Fruit fly (Drosophila melanogaster) whole organism, pupa: ENCODE data around the gene CG14100.
A peak's percentile ranks its signal among the peaks of the same experiment; 100 is the strongest.

Experiments used
- CG10348 ChIP-seq: fragments of 200-800 bp; sonication (Bioruptor generic); IDR thresholded peaks from 2 replicates; pipeline ENCODE4 v1.3.6; 2022; ENCODE audit warnings: missing biosample characterization, missing genetic modification characterization
- CG12605 ChIP-seq: fragments of 200-800 bp; sonication (Bioruptor generic); IDR thresholded peaks from 2 replicates; pipeline ENCODE4 v1.3.6; 2022; ENCODE audit warnings: missing biosample characterization, missing genetic modification characterization
- CG13204 ChIP-seq: fragments of 200-800 bp; sonication (Bioruptor generic); optimal IDR thresholded peaks from 2 replicates; lab custom pipeline; 2018; ENCODE audit warnings: missing biosample characterization, mild to moderate bottlenecking, missing genetic modification characterization, moderate library complexity
- CG14655 ChIP-seq: fragments of 200-800 bp; sonication (Bioruptor generic); optimal IDR thresholded peaks from 3 replicates; lab custom pipeline; 2017; ENCODE audit warnings: mild to moderate bottlenecking, missing biosample characterization, missing genetic modification reagents, missing genetic modification characterization
- CG15710 ChIP-seq: fragments of 200-800 bp; sonication (Bioruptor generic); optimal IDR thresholded peaks from 2 replicates; lab custom pipeline; 2018; ENCODE audit warnings: missing biosample characterization, mild to moderate bottlenecking, missing genetic modification characterization, moderate library complexity
- CG17806 ChIP-seq: fragments of 200-800 bp; sonication (Bioruptor generic); optimal IDR thresholded peaks from 2 replicates; lab custom pipeline; 2018; ENCODE audit warnings: missing biosample characterization, mild to moderate bottlenecking, missing genetic modification characterization, moderate library complexity
- CG32121 ChIP-seq: fragments of 200-800 bp; sonication (Bioruptor generic); IDR thresholded peaks from 2 replicates; pipeline ENCODE4 v1.3.6; 2022; ENCODE audit warnings: missing biosample characterization, missing genetic modification characterization
- CG34367 ChIP-seq: fragments of 200-800 bp; sonication (Bioruptor generic); optimal IDR thresholded peaks from 2 replicates; lab custom pipeline; 2018; ENCODE audit warnings: missing biosample characterization, mild to moderate bottlenecking, missing genetic modification characterization
- CG4496 ChIP-seq: fragments of 200-800 bp; sonication (Bioruptor generic); IDR thresholded peaks from 3 replicates; pipeline ENCODE4 v1.3.6; 2022; ENCODE audit warnings: missing biosample characterization, missing genetic modification characterization
- CG8159 ChIP-seq: fragments of 200-800 bp; sonication (Bioruptor generic); optimal IDR thresholded peaks from 3 replicates; lab custom pipeline; 2018; ENCODE audit warnings: missing biosample characterization, mild to moderate bottlenecking, missing genetic modification characterization, moderate library complexity
- CG8301 ChIP-seq: fragments of 200-800 bp; sonication (Bioruptor generic); optimal IDR thresholded peaks from 2 replicates; lab custom pipeline; 2018; ENCODE audit warnings: missing biosample characterization, mild to moderate bottlenecking, missing genetic modification characterization
- D1 ChIP-seq: fragments of 200-800 bp; sonication (Bioruptor generic); optimal IDR thresholded peaks from 2 replicates; lab custom pipeline; 2018; ENCODE audit warnings: missing biosample characterization, mild to moderate bottlenecking, missing genetic modification characterization, moderate library complexity
- EcR ChIP-seq: fragments of 200-800 bp; sonication (Bioruptor generic); optimal IDR thresholded peaks from 3 replicates; lab custom pipeline; 2019; ENCODE audit warnings: missing biosample characterization, missing genetic modification characterization, mild to moderate bottlenecking, moderate library complexity, missing genetic modification reagents
- Ets98B ChIP-seq: fragments of 200-800 bp; sonication (Bioruptor generic); IDR thresholded peaks from 2 replicates; pipeline ENCODE4 v1.3.6; 2022; ENCODE audit warnings: missing biosample characterization, missing genetic modification characterization
- Pif1B ChIP-seq: fragments of 200-800 bp; sonication (Bioruptor generic); optimal IDR thresholded peaks from 3 replicates; lab custom pipeline; 2016; ENCODE audit warnings: missing biosample characterization, missing genetic modification characterization
- Snoo ChIP-seq: fragments of 200-800 bp; sonication (Bioruptor generic); optimal IDR thresholded peaks from 3 replicates; lab custom pipeline; 2017; ENCODE audit warnings: missing biosample characterization, mild to moderate bottlenecking, missing genetic modification characterization, inconsistent platforms
- fd96Ca ChIP-seq: fragments of 200-800 bp; sonication (Bioruptor generic); IDR thresholded peaks from 3 replicates; pipeline ENCODE4 v1.3.6; 2022; ENCODE audit warnings: missing biosample characterization, missing genetic modification characterization
- gl ChIP-seq: fragments of 200-800 bp; sonication (Bioruptor generic); optimal IDR thresholded peaks from 2 replicates; lab custom pipeline; 2018; ENCODE audit warnings: missing biosample characterization, mild to moderate bottlenecking, missing genetic modification characterization
- rn ChIP-seq: fragments of 200-800 bp; sonication (Bioruptor generic); IDR thresholded peaks from 2 replicates; pipeline ENCODE4 v1.3.6; 2022; ENCODE audit warnings: missing biosample characterization, missing genetic modification characterization

Gene CG14100

DNA sequence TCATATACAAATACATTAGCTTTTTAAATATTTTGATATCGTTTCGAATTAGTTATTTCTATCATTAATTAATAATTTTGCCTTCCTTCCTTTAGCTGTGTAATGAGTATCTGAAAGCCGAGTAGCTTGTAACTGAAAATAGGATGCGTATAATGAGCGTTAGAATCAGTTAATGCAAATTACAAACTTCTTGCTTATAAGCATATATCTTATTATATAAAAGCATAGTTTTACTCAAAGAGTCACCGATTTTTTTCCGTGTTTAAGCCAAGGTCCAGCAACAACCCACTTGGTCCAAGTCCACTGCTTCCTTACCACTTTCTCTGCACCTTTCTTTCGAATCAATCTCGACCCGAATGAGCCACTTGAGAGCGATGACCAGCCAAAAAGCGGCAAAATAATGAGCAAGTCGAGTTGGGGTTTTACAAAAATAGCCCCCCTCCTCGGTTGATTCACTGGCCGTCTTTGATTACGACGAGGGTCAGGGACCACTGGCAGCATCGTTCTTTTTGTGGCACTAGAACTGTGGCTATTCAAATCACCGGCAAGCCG lies 34.3 kb downstream of the CG14100 start:
- TF ChIP-seq EcR (peak; percentile 48), fd96Ca (GFP tag; lab: Robert Waterston, UW) (no peak), CG8301 (tag; lab: Kevin White, UChicago) (no peak), CG32121 (GFP tag; lab: Robert Waterston, UW) (no peak), CG8159 (tag; lab: Kevin White, UChicago) (no peak), rn (no peak)
- TF ChIP-seq, all 21 proteins: peak for 1

DNA sequence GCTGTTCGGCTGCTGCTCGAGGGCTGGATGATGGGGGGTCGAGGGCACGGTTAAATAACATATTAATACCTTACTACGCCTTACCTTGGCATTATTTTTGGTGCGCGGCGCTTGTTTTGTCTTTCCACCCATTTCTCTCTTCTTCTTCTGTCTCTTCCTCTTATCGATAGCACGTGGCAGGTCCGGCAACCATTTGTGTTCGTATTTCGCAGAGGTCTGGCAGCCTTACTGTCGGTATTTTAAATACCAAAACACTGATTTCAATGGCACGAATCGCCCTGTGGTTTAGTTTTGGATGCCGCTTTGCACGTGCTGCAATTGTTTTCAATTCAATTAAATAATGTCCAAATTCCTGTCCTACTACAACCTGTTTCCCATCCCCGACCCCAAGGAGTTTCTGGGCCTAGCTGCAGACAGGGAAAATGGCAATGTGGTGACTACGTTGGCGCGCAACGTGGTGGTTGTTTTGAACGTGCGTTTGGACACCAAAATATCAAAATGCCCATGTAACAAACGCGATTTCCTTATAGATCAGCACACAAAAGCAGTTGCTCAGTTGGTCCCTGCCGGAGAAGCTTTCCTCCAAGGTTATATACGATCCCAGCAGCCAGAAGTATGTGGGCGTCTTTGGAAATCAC lies 38.1 kb downstream of the CG14100 start, which contains the start of the genes Ltn1 and CG9300:
TSS of gene Ltn1 (minus strand) at position 155 of the 638 bp plus-strand sequence.
TSS of gene CG9300 (plus strand) at position 285 of the 638 bp plus-strand sequence.
- TF ChIP-seq CG10348 (GFP tag; lab: Robert Waterston, UW) (no peak), gl (tag; lab: Kevin White, UChicago) (no peak), CG8159 (tag; lab: Kevin White, UChicago) (no peak), CG4496 (GFP tag; lab: Robert Waterston, UW) (0 out of 3 replicates have a peak, but pooled peaks have one; percentile 11), rn (no peak), CG32121 (GFP tag; lab: Robert Waterston, UW) (peak; percentile 31; the same call in 1 of the 2 replicates), CG15710 (no peak), D1 (no peak), Pif1B (no peak), Ets98B (GFP tag; lab: Robert Waterston, UW) (peak; percentile 17; the same call in 1 of the 2 replicates), CG13204 (no peak)
- TF ChIP-seq, all 21 proteins: peak for 3

DNA sequence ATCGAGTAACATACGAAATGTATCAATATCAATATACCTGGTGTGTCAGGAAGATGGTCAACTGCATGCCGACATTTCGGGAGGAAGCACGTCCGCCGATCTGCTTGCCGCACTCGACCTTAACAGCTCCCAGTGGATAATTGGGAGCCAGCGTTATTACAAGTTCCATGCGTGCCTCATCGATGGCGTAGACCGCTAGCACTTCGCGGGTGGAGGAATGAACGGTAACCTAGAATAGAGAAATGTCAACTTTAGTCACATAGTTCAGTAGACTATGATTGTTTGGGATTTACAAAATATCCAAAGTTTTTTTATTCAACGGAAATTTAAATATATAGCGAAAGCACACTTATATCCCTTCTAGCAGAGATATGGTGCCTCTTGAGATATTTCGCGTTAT lies 45.5 kb downstream of the CG14100 start, which contains the start of the genes CG46435 and Rcd7:
TSS of gene CG46435 (plus strand) at position 301 of the 400 bp plus-strand sequence.
TSS of gene Rcd7 (plus strand) at position 301 of the 400 bp plus-strand sequence.
- no peak for TF ChIP-seq CG14655 (GFP tag; lab: Kevin White, UChicago)
- no peak for TF ChIP-seq gl (tag; lab: Kevin White, UChicago)
- TF ChIP-seq CG12605 (GFP tag; lab: Robert Waterston, UW) = no peak
- no peak for TF ChIP-seq Snoo
- no peak for TF ChIP-seq fd96Ca (GFP tag; lab: Robert Waterston, UW)
- TF ChIP-seq CG15710 = no peak
- TF ChIP-seq Ets98B (GFP tag; lab: Robert Waterston, UW) = no peak
- no peak for TF ChIP-seq CG32121 (GFP tag; lab: Robert Waterston, UW)
- no peak for TF ChIP-seq CG10348 (GFP tag; lab: Robert Waterston, UW)
- TF ChIP-seq D1 = no peak
- no peak for TF ChIP-seq CG17806 (tag; lab: Kevin White, UChicago)
- no peak for TF ChIP-seq CG4496 (GFP tag; lab: Robert Waterston, UW)
- no peak for TF ChIP-seq CG34367 (tag; lab: Kevin White, UChicago)

DNA sequence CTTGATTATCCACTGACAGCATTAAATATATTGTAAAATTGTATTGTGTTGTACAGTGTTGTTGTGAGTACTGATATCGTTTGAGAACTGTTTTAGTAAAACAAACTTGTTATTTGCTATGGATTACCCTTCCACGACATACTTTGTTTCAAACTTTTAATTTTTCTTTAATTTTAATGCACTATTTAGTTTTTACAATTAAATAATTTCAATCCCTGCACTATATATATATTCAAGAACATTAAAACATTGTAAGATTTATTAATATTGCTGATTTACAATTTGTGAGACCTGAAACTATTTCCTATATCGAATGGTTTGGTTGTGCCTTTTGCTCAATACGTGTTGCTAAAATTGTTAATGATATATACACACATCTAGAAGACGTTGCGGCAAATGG lies 46.2 kb downstream of the CG14100 start, which contains the start of the genes CG46434 and Dred:
TSS of gene CG46434 (minus strand) at position 101 of the 400 bp plus-strand sequence.
TSS of gene Dred (minus strand) at position 101 of the 400 bp plus-strand sequence.
- TF ChIP-seq gl (tag; lab: Kevin White, UChicago) = no peak
- no peak for TF ChIP-seq CG17806 (tag; lab: Kevin White, UChicago)
- TF ChIP-seq CG8301 (tag; lab: Kevin White, UChicago) = no peak
- TF ChIP-seq Pif1B = no peak
- TF ChIP-seq rn = no peak
- TF ChIP-seq D1 = no peak
